Fruit fly (Drosophila melanogaster) whole organism, embryonic: ENCODE measurements around the gene CG6961.

ENCODE experiments used
- CG10209 ChIP-seq: fragments of 200-800 bp; sonication (Bioruptor generic); optimal IDR thresholded peaks from 3 replicates; lab custom pipeline; 2017; ENCODE audit warnings: missing biosample characterization, mild to moderate bottlenecking, missing genetic modification characterization, missing genetic modification reagents
- CG1024 ChIP-seq: fragments of 200-800 bp; sonication (Bioruptor generic); IDR thresholded peaks from 2 replicates; pipeline ENCODE4 v1.3.6; 2022; ENCODE audit warnings: missing biosample characterization, missing genetic modification characterization
- CG11723 ChIP-seq: fragments of 200-800 bp; sonication (Bioruptor generic); optimal IDR thresholded peaks from 2 replicates; lab custom pipeline; 2017; ENCODE audit warnings: missing biosample characterization, mild to moderate bottlenecking, missing genetic modification characterization
- CG12071 ChIP-seq: fragments of 200-800 bp; sonication (Bioruptor generic); optimal IDR thresholded peaks from 3 replicates; lab custom pipeline; 2018; ENCODE audit warnings: missing biosample characterization, mild to moderate bottlenecking, missing genetic modification characterization
- CG12659 ChIP-seq: fragments of 200-800 bp; sonication (Bioruptor generic); optimal IDR thresholded peaks from 3 replicates; lab custom pipeline; 2017; ENCODE audit warnings: mild to moderate bottlenecking, missing biosample characterization, missing genetic modification reagents, missing genetic modification characterization
- CG14014 ChIP-seq: fragments of 200-800 bp; sonication (Bioruptor generic); IDR thresholded peaks from 2 replicates; pipeline ENCODE4 v1.3.6; 2022; ENCODE audit warnings: missing biosample characterization, missing genetic modification characterization
- CG14667 ChIP-seq: fragments of 200-800 bp; sonication (Bioruptor generic); IDR thresholded peaks from 2 replicates; pipeline ENCODE4 v1.3.6; 2022; ENCODE audit warnings: missing biosample characterization, missing genetic modification characterization
- CG15073 ChIP-seq: fragments of 200-800 bp; sonication (Bioruptor generic); optimal IDR thresholded peaks from 2 replicates; lab custom pipeline; 2016; ENCODE audit warnings: missing biosample characterization, missing genetic modification characterization
- CG15479 ChIP-seq: fragments of 200-800 bp; sonication (Bioruptor generic); optimal IDR thresholded peaks from 3 replicates; lab custom pipeline; 2019; ENCODE audit warnings: missing biosample characterization, mild to moderate bottlenecking, missing genetic modification characterization, moderate library complexity
- CG17802 ChIP-seq: fragments of 200-800 bp; sonication (Bioruptor generic); optimal IDR thresholded peaks from 2 replicates; lab custom pipeline; 2018; ENCODE audit warnings: missing biosample characterization, mild to moderate bottlenecking, missing genetic modification characterization, moderate library complexity
- CG1792 ChIP-seq: fragments of 200-800 bp; sonication (Bioruptor generic); optimal IDR thresholded peaks from 2 replicates; lab custom pipeline; 2016; ENCODE audit warnings: missing biosample characterization, missing genetic modification characterization
- CG18011 ChIP-seq: fragments of 200-800 bp; sonication (Bioruptor generic); optimal IDR thresholded peaks from 2 replicates; lab custom pipeline; 2017; ENCODE audit warnings: missing biosample characterization, missing genetic modification characterization, mild to moderate bottlenecking, moderate library complexity, missing genotype
- CG18262 ChIP-seq: fragments of 200-800 bp; optimal IDR thresholded peaks from 3 replicates; lab custom pipeline; 2019; ENCODE audit warnings: missing biosample characterization, mild to moderate bottlenecking, missing genetic modification characterization, moderate library complexity
- CG31388 ChIP-seq: fragments of 200-800 bp; sonication (Bioruptor generic); optimal IDR thresholded peaks from 2 replicates; lab custom pipeline; 2016; ENCODE audit warnings: missing biosample characterization, missing genetic modification characterization
- CG3726 ChIP-seq: fragments of 200-800 bp; sonication (Bioruptor generic); IDR thresholded peaks from 3 replicates; pipeline ENCODE4, ENCODE4 v1.3.6; 2022; ENCODE audit warnings: missing biosample characterization, missing genetic modification characterization
- CG43689 ChIP-seq: fragments of 200-800 bp; sonication (Bioruptor generic); IDR thresholded peaks from 2 replicates; pipeline ENCODE4 v1.3.6; 2022; ENCODE audit warnings: missing biosample characterization, missing genetic modification characterization
- CG5245 ChIP-seq: fragments of 200-800 bp; sonication (Bioruptor generic); optimal IDR thresholded peaks from 3 replicates; lab custom pipeline; 2016; ENCODE audit warnings: missing biosample characterization, missing genetic modification characterization
- CG6765 ChIP-seq: fragments of 200-800 bp; sonication (Bioruptor generic); optimal IDR thresholded peaks from 3 replicates; lab custom pipeline; 2017; ENCODE audit warnings: missing biosample characterization, mild to moderate bottlenecking, missing genetic modification characterization
- CG6854 ChIP-seq: fragments of 200-800 bp; sonication (Bioruptor generic); optimal IDR thresholded peaks from 3 replicates; lab custom pipeline; 2017; ENCODE audit warnings: missing biosample characterization, mild to moderate bottlenecking, missing genetic modification characterization
- CG7839 ChIP-seq: fragments of 200-800 bp; sonication (Bioruptor generic); optimal IDR thresholded peaks from 3 replicates; lab custom pipeline; 2018; ENCODE audit warnings: missing biosample characterization, mild to moderate bottlenecking, missing genetic modification characterization, moderate library complexity
- Dip3 ChIP-seq: fragments of 200-800 bp; sonication (Bioruptor generic); optimal IDR thresholded peaks from 3 replicates; lab custom pipeline; 2016; ENCODE audit warnings: missing biosample characterization, missing genetic modification characterization
- Doc3 ChIP-seq: fragments of 200-800 bp; sonication (Bioruptor generic); IDR thresholded peaks from 3 replicates; pipeline ENCODE4 v1.3.6; 2022; ENCODE audit warnings: missing biosample characterization, missing genetic modification characterization; ENCODE audit not compliant: partially characterized antibody
- Ets65A ChIP-seq: fragments of 200-800 bp; sonication (Bioruptor generic); peaks from one replicate; lab custom pipeline; 2016; ENCODE audit warnings: missing biosample characterization, missing genetic modification characterization
- Hmx ChIP-seq: fragments of 200-800 bp; sonication (Bioruptor generic); optimal IDR thresholded peaks from 2 replicates; lab custom pipeline; 2016; ENCODE audit warnings: missing biosample characterization, missing genetic modification characterization
- MBD-R2 ChIP-seq: fragments of 200-800 bp; sonication (Bioruptor generic); IDR thresholded peaks from 2 replicates; pipeline ENCODE4 v1.3.6; 2022; ENCODE audit warnings: missing biosample characterization, missing genetic modification characterization
- Pdp1 ChIP-seq, 2 experiments: fragments of 200-800 bp; sonication (Bioruptor generic); optimal IDR thresholded peaks; 3 replicates each; lab custom pipeline; 2016; ENCODE audit warnings: missing biosample characterization in 2 of 2, missing genetic modification characterization in 2 of 2, mild to moderate bottlenecking in 1 of 2, moderate library complexity in 1 of 2
- Six4 ChIP-seq: fragments of 200-800 bp; sonication (Bioruptor generic); optimal IDR thresholded peaks from 2 replicates; lab custom pipeline; 2016; ENCODE audit warnings: missing biosample characterization, missing genetic modification characterization
- Spps ChIP-seq: fragments of 200-800 bp; sonication (Bioruptor generic); optimal IDR thresholded peaks from 2 replicates; lab custom pipeline; 2018; ENCODE audit warnings: missing biosample characterization, mild to moderate bottlenecking, missing genetic modification characterization
- ac ChIP-seq: fragments of 200-800 bp; sonication (Bioruptor generic); optimal IDR thresholded peaks from 3 replicates; lab custom pipeline; 2017; ENCODE audit warnings: missing biosample characterization, mild to moderate bottlenecking, missing genetic modification characterization
- ash1 ChIP-seq: fragments of 200-800 bp; sonication (Bioruptor generic); optimal IDR thresholded peaks from 2 replicates; lab custom pipeline; 2018; ENCODE audit warnings: missing biosample characterization, mild to moderate bottlenecking, missing genetic modification characterization
- ato ChIP-seq: fragments of 200-800 bp; sonication (Bioruptor generic); IDR thresholded peaks from 2 replicates; pipeline ENCODE4 v1.3.6; 2022; ENCODE audit warnings: missing biosample characterization, missing genetic modification characterization; ENCODE audit not compliant: partially characterized antibody
- br ChIP-seq: fragments of >200 bp; optimal IDR thresholded peaks from 2 replicates; lab custom pipeline; 2017
- chif ChIP-seq, 2 experiments: fragments of 200-800 bp; sonication (Bioruptor generic); optimal IDR thresholded peaks; 3 replicates each; lab custom pipeline; 2016; ENCODE audit warnings: missing biosample characterization in 2 of 2, missing genetic modification characterization in 2 of 2
- croc ChIP-seq: fragments of 200-800 bp; sonication (Bioruptor generic); conservative IDR thresholded peaks from 3 replicates; pipeline ENCODE4 v1.3.6; 2022; ENCODE audit warnings: missing biosample characterization, missing genetic modification characterization
- crol ChIP-seq: fragments of 200-800 bp; sonication (Bioruptor generic); IDR thresholded peaks from 2 replicates; pipeline ENCODE4 v1.3.6; 2022; ENCODE audit warnings: missing biosample characterization, missing genetic modification characterization
- dmrt99B ChIP-seq: fragments of 200-800 bp; sonication (Bioruptor generic); optimal IDR thresholded peaks from 2 replicates; lab custom pipeline; 2018; ENCODE audit warnings: missing biosample characterization, mild to moderate bottlenecking, missing genetic modification characterization, moderate library complexity
- her ChIP-seq: fragments of 200-800 bp; sonication (Bioruptor generic); optimal IDR thresholded peaks from 2 replicates; lab custom pipeline; 2016; ENCODE audit warnings: missing biosample characterization, missing genetic modification characterization
- knrl ChIP-seq: fragments of 200-800 bp; sonication (Bioruptor generic); IDR thresholded peaks from 3 replicates; pipeline ENCODE4 v1.3.6; 2022; ENCODE audit warnings: missing biosample characterization, missing genetic modification characterization; ENCODE audit not compliant: partially characterized antibody
- lbe ChIP-seq: fragments of 200-800 bp; sonication (Bioruptor generic); optimal IDR thresholded peaks from 2 replicates; lab custom pipeline; 2016; ENCODE audit warnings: missing biosample characterization, mild to moderate bottlenecking, missing genetic modification characterization
- lmd ChIP-seq: fragments of 200-800 bp; sonication (Bioruptor generic); IDR thresholded peaks from 2 replicates; pipeline ENCODE4 v1.3.6; 2022; ENCODE audit warnings: missing biosample characterization, missing genetic modification characterization
- luna ChIP-seq: fragments of 200-800 bp; sonication (Bioruptor generic); optimal IDR thresholded peaks from 2 replicates; lab custom pipeline; 2016; ENCODE audit warnings: missing biosample characterization, missing genetic modification characterization
- org-1 ChIP-seq: fragments of 200-800 bp; sonication (Bioruptor generic); optimal IDR thresholded peaks from 2 replicates; lab custom pipeline; 2017; ENCODE audit warnings: missing biosample characterization, missing genetic modification characterization
- pan ChIP-seq, 4 experiments: fragments of >200 bp in 3 of 4; fragments of 200-800 bp in 1 of 4; sonication (Bioruptor generic) in 1 of 4; optimal IDR thresholded peaks in 3 of 4; IDR thresholded peaks in 1 of 4; 2 replicates each; pipeline versions ENCODE4 v1.3.6 to Lab custom; 2017 to 2022; ENCODE audit warnings: missing biosample characterization in 2 of 4, missing genetic modification characterization in 2 of 4, mixed read lengths in 1 of 4
- pita ChIP-seq: fragments of 200-800 bp; sonication (Bioruptor generic); optimal IDR thresholded peaks from 2 replicates; lab custom pipeline; 2017; ENCODE audit warnings: missing biosample characterization, mild to moderate bottlenecking, missing genetic modification characterization
- rib ChIP-seq: fragments of 200-800 bp; sonication (Bioruptor generic); IDR thresholded peaks from 2 replicates; pipeline ENCODE4 v1.3.6; 2022; ENCODE audit warnings: missing biosample characterization, missing genetic modification characterization
- sd ChIP-seq: fragments of 200-800 bp; sonication (Bioruptor generic); optimal IDR thresholded peaks from 3 replicates; lab custom pipeline; 2018; ENCODE audit warnings: missing biosample characterization, mild to moderate bottlenecking, missing genetic modification characterization, moderate library complexity
- sens-2 ChIP-seq: fragments of 200-800 bp; sonication (Bioruptor generic); IDR thresholded peaks from 2 replicates; pipeline ENCODE4 v1.3.6; 2022; ENCODE audit warnings: missing biosample characterization, missing genetic modification characterization
- sob ChIP-seq: fragments of 200-800 bp; sonication (Bioruptor generic); IDR thresholded peaks from 2 replicates; pipeline ENCODE4 v1.3.6; 2022; ENCODE audit warnings: missing biosample characterization, missing genetic modification characterization
- ssp ChIP-seq: fragments of 200-800 bp; sonication (Bioruptor generic); IDR thresholded peaks from 2 replicates; pipeline ENCODE4 v1.3.6; 2022; ENCODE audit warnings: missing biosample characterization, missing genetic modification characterization
- tx ChIP-seq: fragments of 200-800 bp; sonication (Bioruptor generic); optimal IDR thresholded peaks from 2 replicates; lab custom pipeline; 2016; ENCODE audit warnings: missing biosample characterization, missing genetic modification characterization
- wor ChIP-seq: fragments of 200-800 bp; sonication (Bioruptor generic); IDR thresholded peaks from 2 replicates; pipeline ENCODE4 v1.3.6; 2022; ENCODE audit warnings: missing biosample characterization, missing genetic modification characterization
- z ChIP-seq: fragments of 200-800 bp; sonication (Bioruptor generic); IDR thresholded peaks from 3 replicates; pipeline ENCODE4 v1.3.6; 2022; ENCODE audit warnings: missing biosample characterization, missing genetic modification characterization

The CG6961 gene

dm6 chrX:18830396-18830795, 42.4 kb upstream of the CG6961 start, which contains the start of gene CG7101 (continued):
- TF ChIP-seq CG1024 (no peak), ato (peak; percentile 72), croc (GFP tag; lab: Robert Waterston, UW) (no peak), CG15479 (GFP tag; lab: Kevin White, UChicago) (no peak), MBD-R2 (peak; percentile 78), CG5245 (GFP tag; lab: Kevin White, UChicago) (no peak), sens-2 (GFP tag; lab: Robert Waterston, UW) (no peak), crol (GFP tag; lab: Robert Waterston, UW) (no peak), pita (no peak), luna (GFP tag; lab: Kevin White, UChicago) (no peak), CG15073 (GFP tag; lab: Kevin White, UChicago) (no peak), CG6765 (GFP tag; lab: Kevin White, UChicago) (no peak), lbe (GFP tag; lab: Kevin White, UChicago) (no peak), br (lab: Kevin White, UChicago) (no peak), Six4 (GFP tag; lab: Kevin White, UChicago) (no peak), chif (GFP tag; optimal IDR thresholded peaks at IDR 0.05; lab: Kevin White, UChicago) (no peak), dmrt99B (tag; lab: Kevin White, UChicago) (no peak), knrl (peak; percentile 50; the same call in 2 of the 3 replicates), z (GFP tag; lab: Robert Waterston, UW) (no peak), sd (tag; lab: Kevin White, UChicago) (no peak), tx (GFP tag; lab: Kevin White, UChicago) (no peak), org-1 (no peak), CG11723 (no peak), her (GFP tag; lab: Kevin White, UChicago) (no peak), ssp (GFP tag; lab: Robert Waterston, UW) (no peak), ac (no peak), CG12659 (peak; percentile 47), CG6854 (no peak), pan (optimal IDR thresholded peaks at IDR 0.05; lab: Kevin White, UChicago) (no peak), pan (GFP tag; optimal IDR thresholded peaks at IDR 0.05 in 1 of 2, IDR thresholded peaks at IDR 0.05 in 1 of 2) (peak in 1 of 2 experiments; percentile 18), CG18262 (tag; lab: Kevin White, UChicago) (no peak), Pdp1 (GFP tag; optimal IDR thresholded peaks at IDR 0.05; lab: Kevin White, UChicago) (peak in 1 of 2 experiments; percentile 37), Ets65A (GFP tag; lab: Kevin White, UChicago) (no peak), CG7839 (tag; lab: Kevin White, UChicago) (no peak), wor (GFP tag; lab: Robert Waterston, UW) (no peak), ash1 (GFP tag; lab: Kevin White, UChicago) (no peak), Doc3 (GFP tag; lab: Robert Waterston, UW) (peak; percentile 47; the same call in 2 of the 3 replicates), CG1792 (no peak), CG12071 (GFP tag; lab: Kevin White, UChicago) (no peak), CG43689 (no peak), Spps (no peak), Dip3 (GFP tag; lab: Kevin White, UChicago) (no peak), CG17802 (no peak), CG31388 (no peak), Hmx (no peak), CG14667 (GFP tag; lab: Robert Waterston, UW) (no peak), CG18011 (GFP tag; lab: Kevin White, UChicago) (no peak), CG14014 (GFP tag; lab: Robert Waterston, UW) (no peak), CG10209 (no peak), CG3726 (GFP tag; lab: Robert Waterston, UW) (no peak), rib (GFP tag; lab: Robert Waterston, UW) (0 out of 2 replicates have a peak, but pooled peaks have one; percentile 17), sob (GFP tag; lab: Robert Waterston, UW) (no peak), lmd (GFP tag; lab: Robert Waterston, UW) (no peak)
